Worm (Caenorhabditis elegans) whole organism, midembryonic: ENCODE results near the gene C17G10.1.

Experiments
- cog-1 ChIP-seq: sonication (generic microtip); optimal IDR thresholded peaks from 2 replicates; lab custom pipeline; 2016; ENCODE audit warnings: missing genetic modification characterization, missing compliant biosample characterization
- flt-1 ChIP-seq: fragments of 200-800 bp; sonication (Bioruptor generic); IDR thresholded peaks from 2 replicates; pipeline ENCODE4 v1.3.6; 2022; ENCODE audit warnings: missing genetic modification characterization, missing compliant biosample characterization
- klf-2 ChIP-seq: fragments of 200-800 bp; sonication (Bioruptor generic); conservative IDR thresholded peaks from 2 replicates; pipeline ENCODE4 v1.3.6; 2022; ENCODE audit warnings: missing genetic modification reagents, missing genetic modification characterization, missing compliant biosample characterization
- med-1 ChIP-seq: sonication (generic microtip); optimal IDR thresholded peaks from 2 replicates; lab custom pipeline; 2017; ENCODE audit warnings: missing genetic modification characterization, mild to moderate bottlenecking, missing compliant biosample characterization, antibody characterized with exemption, missing genetic modification reagents; ENCODE audit not compliant: insufficient read depth
- ref-1 ChIP-seq: fragments of 200-800 bp; sonication (Bioruptor generic); conservative IDR thresholded peaks from 2 replicates; pipeline ENCODE4 v1.3.6; 2022; ENCODE audit warnings: missing genetic modification reagents, missing genetic modification characterization, missing compliant biosample characterization
- tab-1 ChIP-seq: fragments of 200-800 bp; sonication (Bioruptor generic); IDR thresholded peaks from 2 replicates; pipeline ENCODE4 v1.3.6; 2022; ENCODE audit warnings: missing genetic modification characterization, missing compliant biosample characterization
- ztf-29 ChIP-seq: fragments of 200-800 bp; sonication (Bioruptor generic); IDR thresholded peaks from 2 replicates; pipeline ENCODE4 v1.3.6; 2022; ENCODE audit warnings: missing genetic modification reagents, missing genetic modification characterization, missing compliant biosample characterization

DNA sequence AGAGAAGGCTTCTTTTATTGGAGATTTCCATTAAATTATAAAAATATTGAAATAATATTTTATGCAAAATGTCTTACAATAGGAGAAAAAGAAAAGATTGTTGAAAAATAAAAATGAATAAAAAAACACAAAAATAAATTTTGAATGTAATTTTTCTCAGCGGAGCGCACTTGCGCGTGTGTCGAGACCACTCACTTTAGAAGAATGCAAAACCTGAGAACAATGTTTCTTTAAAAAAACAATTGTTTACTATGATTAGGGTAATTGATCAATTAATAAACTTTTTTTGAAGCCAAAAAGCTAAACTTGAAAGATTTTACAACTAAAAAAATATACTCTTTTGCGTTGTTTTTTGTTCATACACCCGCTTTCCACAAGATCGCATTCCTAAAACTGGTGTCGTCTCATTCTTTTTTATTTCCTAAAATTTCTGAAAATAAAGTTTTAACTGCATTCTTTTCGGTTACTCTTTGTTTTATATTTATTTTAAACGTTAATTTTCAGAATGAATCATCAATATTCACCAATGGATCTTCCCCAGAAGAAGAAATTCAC is 2.1 kb upstream of the C17G10.1 start, which contains the start of gene ttc-4:
- TF ChIP-seq flt-1 (GFP tag; lab: Robert Waterston, UW) = no peak
- TF ChIP-seq cog-1 = peak; percentile 56
- 0 out of 2 replicates have a peak, but pooled peaks have one; percentile 44 for TF ChIP-seq klf-2
- TF ChIP-seq ref-1 (GFP tag; lab: Robert Waterston, UW) = no peak
- TF ChIP-seq tab-1 (GFP tag; lab: Robert Waterston, UW) = no peak
- TF ChIP-seq med-1 (GFP tag; lab: Kevin White, UChicago) = no peak
- no peak for TF ChIP-seq ztf-29 (GFP tag; lab: Robert Waterston, UW)
